Worm (Caenorhabditis elegans) whole organism, L2 larva: ENCODE data around the gene F35C11.3.

ENCODE experiments used
- C34F6.9 ChIP-seq: fragments of 150-350 bp; optimal IDR thresholded peaks from 2 replicates; lab custom pipeline; 2014; ENCODE audit warnings: missing biosample characterization, missing genetic modification characterization
- F13H6.1 ChIP-seq: sonication (generic microtip); optimal IDR thresholded peaks from 2 replicates; lab custom pipeline; 2016; ENCODE audit warnings: missing genetic modification characterization, missing compliant biosample characterization
- R02D3.7 ChIP-seq: fragments of 150-350 bp; optimal IDR thresholded peaks from 2 replicates; lab custom pipeline; 2014; ENCODE audit warnings: missing biosample characterization, missing genetic modification characterization
- Y55F3AM.14 ChIP-seq: fragments of 200-800 bp; sonication (Bioruptor generic); optimal IDR thresholded peaks from 2 replicates; lab custom pipeline; 2018; ENCODE audit warnings: mild to moderate bottlenecking, missing genetic modification characterization, missing compliant biosample characterization
- ZK546.5 ChIP-seq: sonication (generic microtip); optimal IDR thresholded peaks from 2 replicates; lab custom pipeline; 2017; ENCODE audit warnings: missing biosample characterization, missing genetic modification characterization
- alr-1 ChIP-seq: fragments of 150-350 bp; optimal IDR thresholded peaks from 2 replicates; lab custom pipeline; 2014; ENCODE audit warnings: missing biosample characterization, missing genetic modification characterization
- aly-2 ChIP-seq: fragments of 150-350 bp; optimal IDR thresholded peaks from 2 replicates; lab custom pipeline; 2014; ENCODE audit warnings: missing biosample characterization, missing genetic modification characterization
- ama-1 ChIP-seq: fragments of 150-350 bp; optimal IDR thresholded peaks from 2 replicates; lab custom pipeline; 2018; ENCODE audit warnings: inconsistent platforms
- blmp-1 ChIP-seq: sonication (generic microtip); optimal IDR thresholded peaks from 2 replicates; lab custom pipeline; 2017; ENCODE audit warnings: missing genetic modification characterization, mild to moderate bottlenecking, missing compliant biosample characterization, antibody characterized with exemption, moderate library complexity; ENCODE audit not compliant: insufficient read depth
- ceh-16 ChIP-seq: fragments of 150-350 bp; optimal IDR thresholded peaks from 2 replicates; lab custom pipeline; 2014; ENCODE audit warnings: missing biosample characterization, missing genetic modification characterization
- ceh-82 ChIP-seq: fragments of 150-350 bp; optimal IDR thresholded peaks from 2 replicates; lab custom pipeline; 2014; ENCODE audit warnings: missing biosample characterization, missing genetic modification characterization
- crh-2 ChIP-seq: sonication (generic microtip); optimal IDR thresholded peaks from 2 replicates; lab custom pipeline; 2017; ENCODE audit warnings: missing biosample characterization, missing genetic modification characterization
- dmd-4 ChIP-seq: sonication (generic microtip); optimal IDR thresholded peaks from 2 replicates; lab custom pipeline; 2017; ENCODE audit warnings: missing biosample characterization, missing genetic modification characterization
- egl-27 ChIP-seq: sonication (generic microtip); optimal IDR thresholded peaks from 3 replicates; lab custom pipeline; 2017; ENCODE audit warnings: missing biosample characterization, missing genetic modification reagents, missing genetic modification characterization
- elt-1 ChIP-seq: fragments of 150-350 bp; optimal IDR thresholded peaks from 2 replicates; lab custom pipeline; 2014; ENCODE audit warnings: missing biosample characterization, missing genetic modification characterization
- elt-3 ChIP-seq: sonication (generic microtip); optimal IDR thresholded peaks from 2 replicates; lab custom pipeline; 2017; ENCODE audit warnings: missing biosample characterization, missing genetic modification characterization
- fos-1 ChIP-seq: fragments of 150-350 bp; optimal IDR thresholded peaks from 2 replicates; lab custom pipeline; 2014; ENCODE audit warnings: missing biosample characterization, missing genetic modification characterization
- gmeb-1 ChIP-seq: fragments of 150-350 bp; optimal IDR thresholded peaks from 2 replicates; lab custom pipeline; 2014; ENCODE audit warnings: missing biosample characterization, missing genetic modification characterization
- lin-11 ChIP-seq: fragments of 150-350 bp; sonication (generic microtip); optimal IDR thresholded peaks from 2 replicates; lab custom pipeline; 2014; ENCODE audit warnings: missing biosample characterization, missing genetic modification characterization, inconsistent platforms, mixed read lengths
- lin-13 ChIP-seq: fragments of 150-350 bp; optimal IDR thresholded peaks from 2 replicates; lab custom pipeline; 2014; ENCODE audit warnings: missing biosample characterization, missing genetic modification reagents, missing genetic modification characterization
- lsy-2 ChIP-seq, 2 experiments: fragments of 150-350 bp in 1 of 2; sonication (generic microtip) in 1 of 2; optimal IDR thresholded peaks; 2 replicates each; lab custom pipeline; 2014 to 2017; ENCODE audit warnings: missing biosample characterization in 2 of 2, missing genetic modification characterization in 2 of 2
- mab-5 ChIP-seq: fragments of 150-350 bp; optimal IDR thresholded peaks from 2 replicates; lab custom pipeline; 2014; ENCODE audit warnings: missing biosample characterization, missing genetic modification characterization
- mdl-1 ChIP-seq, 2 experiments: fragments of 150-350 bp in 1 of 2; sonication (generic microtip) in 1 of 2; optimal IDR thresholded peaks; 2 replicates each; lab custom pipeline; 2017; ENCODE audit warnings: missing biosample characterization in 2 of 2, missing genetic modification characterization in 2 of 2
- nhr-10 ChIP-seq: sonication (generic microtip); optimal IDR thresholded peaks from 2 replicates; lab custom pipeline; 2017; ENCODE audit warnings: missing biosample characterization, missing genetic modification characterization
- nhr-11 ChIP-seq: fragments of 150-350 bp; optimal IDR thresholded peaks from 2 replicates; lab custom pipeline; 2014; ENCODE audit warnings: missing biosample characterization, missing genetic modification characterization
- nhr-129 ChIP-seq: fragments of 150-350 bp; optimal IDR thresholded peaks from 2 replicates; lab custom pipeline; 2014; ENCODE audit warnings: missing biosample characterization, missing genetic modification characterization
- nhr-21 ChIP-seq: fragments of 150-350 bp; optimal IDR thresholded peaks from 2 replicates; lab custom pipeline; 2014; ENCODE audit warnings: missing biosample characterization, missing genetic modification characterization
- nhr-237 ChIP-seq: fragments of 150-350 bp; optimal IDR thresholded peaks from 2 replicates; lab custom pipeline; 2014; ENCODE audit warnings: missing biosample characterization, missing genetic modification characterization
- nhr-25 ChIP-seq: fragments of 150-350 bp; sonication (generic microtip); optimal IDR thresholded peaks from 3 replicates; lab custom pipeline; 2014; ENCODE audit warnings: missing biosample characterization, missing genetic modification characterization
- nhr-6 ChIP-seq: fragments of 150-350 bp; optimal IDR thresholded peaks from 2 replicates; lab custom pipeline; 2014; ENCODE audit warnings: missing biosample characterization, missing genetic modification characterization
- nhr-77 ChIP-seq: fragments of 150-350 bp; optimal IDR thresholded peaks from 2 replicates; lab custom pipeline; 2014; ENCODE audit warnings: missing biosample characterization, missing genetic modification characterization
- peb-1 ChIP-seq: fragments of 150-350 bp; optimal IDR thresholded peaks from 2 replicates; lab custom pipeline; 2014; ENCODE audit warnings: missing biosample characterization, missing genetic modification characterization
- sem-4 ChIP-seq: fragments of 150-350 bp; optimal IDR thresholded peaks from 2 replicates; lab custom pipeline; 2014; ENCODE audit warnings: missing biosample characterization, missing genetic modification reagents, missing genetic modification characterization
- skn-1 ChIP-seq: sonication (generic microtip); optimal IDR thresholded peaks from 2 replicates; lab custom pipeline; 2017; ENCODE audit warnings: missing biosample characterization, missing genetic modification characterization
- sma-3 ChIP-seq: sonication (generic microtip); optimal IDR thresholded peaks from 2 replicates; lab custom pipeline; 2016; ENCODE audit warnings: missing genetic modification reagents, missing genetic modification characterization, missing compliant biosample characterization
- sma-9 ChIP-seq, 2 experiments: fragments of 150-350 bp in 1 of 2; sonication (generic microtip) in 1 of 2; optimal IDR thresholded peaks; 2 replicates each; lab custom pipeline; 2014 to 2016; ENCODE audit warnings: missing genetic modification characterization in 2 of 2, mild to moderate bottlenecking in 1 of 2, missing biosample characterization in 1 of 2, missing compliant biosample characterization in 1 of 2, missing genetic modification reagents in 1 of 2, moderate library complexity in 1 of 2
- snpc-4 ChIP-seq: fragments of 150-350 bp; optimal IDR thresholded peaks from 2 replicates; lab custom pipeline; 2014; ENCODE audit warnings: missing biosample characterization, missing genetic modification characterization
- unc-39 ChIP-seq: fragments of 150-350 bp; optimal IDR thresholded peaks from 2 replicates; lab custom pipeline; 2014; ENCODE audit warnings: missing biosample characterization, missing genetic modification characterization
- unc-55 ChIP-seq: fragments of 150-350 bp; sonication (generic microtip); optimal IDR thresholded peaks from 3 replicates; lab custom pipeline; 2014; ENCODE audit warnings: missing biosample characterization, missing genetic modification reagents, missing genetic modification characterization
- unc-62 ChIP-seq: fragments of 150-350 bp; optimal IDR thresholded peaks from 2 replicates; lab custom pipeline; 2014; ENCODE audit warnings: missing biosample characterization, missing genetic modification reagents, missing genetic modification characterization
- zag-1 ChIP-seq: fragments of 150-350 bp; optimal IDR thresholded peaks from 2 replicates; lab custom pipeline; 2014; ENCODE audit warnings: missing biosample characterization, missing genetic modification characterization
- ztf-1 ChIP-seq: fragments of 200-800 bp; sonication (Bioruptor generic); conservative IDR thresholded peaks from 2 replicates; pipeline ENCODE4 v1.3.6; 2022; ENCODE audit warnings: missing genetic modification characterization, missing compliant biosample characterization
- ztf-11 ChIP-seq: sonication (generic microtip); optimal IDR thresholded peaks from 2 replicates; lab custom pipeline; 2017; ENCODE audit warnings: missing biosample characterization, missing genetic modification characterization
- ztf-4 ChIP-seq: fragments of 150-350 bp; optimal IDR thresholded peaks from 2 replicates; lab custom pipeline; 2014; ENCODE audit warnings: missing biosample characterization, missing genetic modification characterization

Gene F35C11.3

ce11 chrII:8269855-8270647 lies 23.5 kb downstream of the F35C11.3 start, which contains the start of gene tdc-1:
tdc-1 (plus strand) TSS chrII:8270597.
- TF ChIP-seq mdl-1 (tag; optimal IDR thresholded peaks at IDR 0.05; lab: Kevin White, UChicago) (no peak), peb-1 (tag; lab: Kevin White, UChicago) (no peak), unc-62 (GFP tag; lab: Kevin White, UChicago) (no peak), elt-1 (no peak), ztf-4 (tag; lab: Kevin White, UChicago) (no peak), blmp-1 (tag; lab: Kevin White, UChicago) (no peak), unc-39 (tag; lab: Kevin White, UChicago) (no peak), lin-13 (no peak), ceh-16 (tag; lab: Kevin White, UChicago) (no peak), elt-3 (tag; lab: Kevin White, UChicago) (no peak)
- TF ChIP-seq, all 48 proteins: peak for 0

DNA sequence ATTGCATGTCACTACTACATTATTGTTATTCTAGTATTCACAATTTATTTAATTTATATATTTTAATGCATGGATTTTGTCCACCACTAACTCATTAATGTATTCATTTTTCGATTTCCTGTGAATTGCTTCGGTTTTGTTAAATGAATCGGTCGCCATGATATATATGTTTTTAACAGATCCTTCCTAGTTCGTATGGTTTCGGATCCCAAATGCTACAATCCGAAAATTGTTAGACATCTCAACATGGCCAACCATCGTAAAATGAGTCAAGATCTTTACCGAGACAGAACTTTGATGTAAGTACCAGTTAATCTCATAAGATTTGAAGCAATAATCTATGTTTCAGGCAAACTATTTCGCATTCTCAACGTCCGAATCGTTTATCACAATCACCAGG lies 26.5 kb downstream of the F35C11.3 start:
- TF ChIP-seq nhr-129 (no peak), nhr-25 (no peak), zag-1 (tag; lab: Kevin White, UChicago) (no peak), gmeb-1 (tag; lab: Kevin White, UChicago) (no peak), skn-1 (tag; lab: Kevin White, UChicago) (no peak), nhr-11 (tag; lab: Kevin White, UChicago) (no peak), C34F6.9 (tag; lab: Kevin White, UChicago) (no peak), Y55F3AM.14 (GFP tag; lab: Kevin White, UChicago) (no peak), aly-2 (no peak), elt-3 (tag; lab: Kevin White, UChicago) (no peak), lin-13 (no peak), egl-27 (tag; lab: Kevin White, UChicago) (no peak), sma-9 (GFP tag; optimal IDR thresholded peaks at IDR 0.05; lab: Kevin White, UChicago) (no peak), sma-9 (tag; optimal IDR thresholded peaks at IDR 0.05; lab: Kevin White, UChicago) (no peak), fos-1 (tag; lab: Kevin White, UChicago) (no peak), nhr-10 (tag; lab: Kevin White, UChicago) (no peak), nhr-6 (tag; lab: Kevin White, UChicago) (no peak), blmp-1 (tag; lab: Kevin White, UChicago) (no peak), nhr-21 (tag; lab: Kevin White, UChicago) (no peak)
- TF ChIP-seq, all 48 proteins: peak for 0

DNA sequence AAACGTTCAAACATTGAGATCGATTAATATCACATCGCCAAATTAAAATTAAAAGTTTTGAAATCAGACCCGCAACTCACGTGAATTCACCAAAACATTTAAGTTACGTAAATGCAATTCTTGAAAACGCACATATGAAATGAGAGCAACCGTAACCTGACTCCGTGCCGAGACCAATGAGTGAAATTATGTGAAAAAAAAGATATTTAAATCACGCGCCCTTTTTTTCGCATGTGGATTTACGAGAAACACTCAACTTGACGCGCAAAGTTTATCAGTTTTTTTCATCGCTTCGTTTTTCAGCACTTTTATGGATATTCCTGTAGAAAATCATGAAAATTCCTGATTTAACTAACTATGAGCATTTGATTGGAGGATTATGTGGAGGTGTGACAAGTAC lies 29.5 kb downstream of the F35C11.3 start, which contains the start of the genes gei-14 and slc-25A32:
Gene gei-14, minus strand, starts transcription at position 175 of the 400 bp plus-strand sequence.
Gene slc-25A32, plus strand, starts transcription at position 242 of the 400 bp plus-strand sequence.
- TF ChIP-seq zag-1 (tag; lab: Kevin White, UChicago) (no peak), lsy-2 (tag; optimal IDR thresholded peaks at IDR 0.05; lab: Kevin White, UChicago) (peak; percentile 59 to 83), nhr-77 (tag; lab: Kevin White, UChicago) (no peak), fos-1 (tag; lab: Kevin White, UChicago) (no peak), ama-1 (lab: Kevin White, UChicago) (no peak), C34F6.9 (tag; lab: Kevin White, UChicago) (no peak), unc-39 (tag; lab: Kevin White, UChicago) (no peak), ztf-1 (GFP tag; lab: Robert Waterston, UW) (no peak), ztf-11 (no peak), lin-13 (no peak), mdl-1 (tag; optimal IDR thresholded peaks at IDR 0.05; lab: Kevin White, UChicago) (no peak), gmeb-1 (tag; lab: Kevin White, UChicago) (peak; percentile 89), lin-11 (no peak), nhr-25 (no peak), nhr-10 (tag; lab: Kevin White, UChicago) (no peak), sma-3 (no peak), elt-3 (tag; lab: Kevin White, UChicago) (no peak), F13H6.1 (tag; lab: Kevin White, UChicago) (no peak), Y55F3AM.14 (GFP tag; lab: Kevin White, UChicago) (no peak), peb-1 (tag; lab: Kevin White, UChicago) (no peak), sem-4 (tag; lab: Kevin White, UChicago) (no peak), snpc-4 (tag; lab: Kevin White, UChicago) (no peak), blmp-1 (tag; lab: Kevin White, UChicago) (no peak), egl-27 (tag; lab: Kevin White, UChicago) (no peak), nhr-237 (tag; lab: Kevin White, UChicago) (no peak), ceh-82 (tag; lab: Kevin White, UChicago) (no peak), nhr-11 (tag; lab: Kevin White, UChicago) (no peak), ZK546.5 (tag; lab: Kevin White, UChicago) (no peak), crh-2 (no peak), alr-1 (tag; lab: Kevin White, UChicago) (no peak), nhr-129 (peak; percentile 13), mab-5 (tag; lab: Kevin White, UChicago) (no peak), unc-55 (no peak), R02D3.7 (tag; lab: Kevin White, UChicago) (peak; percentile 85), dmd-4 (tag; lab: Kevin White, UChicago) (no peak)
- TF ChIP-seq, all 48 proteins: peak for 4
